Worm (Caenorhabditis elegans): ENCODE results near the gene F55G1.15.

The F55G1.15 gene

DNA sequence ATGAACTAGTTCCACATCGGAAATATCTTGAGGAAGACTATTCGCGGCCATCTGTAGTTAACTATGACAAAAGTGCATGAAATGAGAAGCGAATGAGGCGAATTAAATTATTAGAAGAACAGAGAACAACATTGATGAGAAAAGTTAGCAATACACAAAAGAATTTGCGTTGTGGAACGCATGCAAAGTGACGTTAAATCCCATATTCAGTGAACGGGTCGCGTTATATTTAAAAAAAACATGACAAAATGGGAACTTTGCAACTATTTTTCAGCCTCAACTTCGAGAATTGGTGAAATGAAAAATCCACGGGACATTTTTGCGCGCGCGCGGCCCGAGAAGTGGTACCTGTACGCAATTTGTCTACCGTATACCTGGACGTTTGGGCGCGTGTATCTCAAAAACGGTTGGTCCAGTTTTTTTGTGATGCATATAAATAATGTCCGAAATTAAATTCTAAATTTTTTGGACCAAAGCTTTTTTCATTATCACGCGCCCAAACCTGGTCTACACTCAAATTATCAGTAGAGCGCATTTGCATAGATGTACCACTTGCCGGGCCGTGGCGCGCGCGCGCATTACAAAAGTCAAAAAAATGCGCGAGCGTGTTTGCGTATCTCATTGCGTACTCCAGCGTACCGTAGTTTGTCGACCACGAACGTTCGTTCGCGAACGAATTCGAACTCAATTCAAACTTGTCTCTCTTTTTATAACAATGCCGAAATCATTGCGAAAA is 46.8 kb upstream of the F55G1.15 start, which contains the start of the genes cdd-2 and oef-1:
cdd-2 (minus strand) TSS at position 51 of the 736 bp plus-strand sequence.
oef-1 (plus strand) TSS at position 575 of the 736 bp plus-strand sequence.
- no peak for TF ChIP-seq fkh-2 (tag; optimal IDR thresholded peaks at IDR 0.05)

DNA sequence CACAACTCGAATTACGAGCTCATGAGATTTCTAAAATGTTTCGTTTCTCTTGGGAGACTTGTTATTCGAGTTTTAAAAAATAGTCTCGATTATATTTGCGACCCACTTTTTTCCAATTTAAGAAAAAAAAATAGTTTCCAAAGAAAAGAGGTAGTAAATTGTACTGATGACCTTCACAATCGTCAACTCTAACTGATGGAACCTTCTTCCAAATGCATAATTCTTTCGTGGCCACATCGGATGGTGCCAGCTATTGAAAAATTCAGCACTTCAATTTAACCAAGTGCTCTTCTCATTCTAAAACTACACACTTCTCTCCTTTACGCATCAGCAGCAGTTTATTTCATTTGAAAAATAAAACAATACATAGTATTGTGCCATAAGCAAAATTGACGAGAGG is 42.4 kb upstream of the F55G1.15 start:
- TF ChIP-seq nhr-77 (tag; optimal IDR thresholded peaks at IDR 0.05) (no peak), ztf-11 (tag; optimal IDR thresholded peaks at IDR 0.05) (no peak), skn-1 (tag; optimal IDR thresholded peaks at IDR 0.05) (no peak), elt-3 (tag; optimal IDR thresholded peaks at IDR 0.05) (no peak)

ce11 chrIV:7542485-7543001 is 41.3 kb upstream of the F55G1.15 start, which contains the start of gene R05G6.10:
Gene R05G6.10 (minus strand): TSS chrIV:7542535.
- TF ChIP-seq skn-1 (tag; optimal IDR thresholded peaks at IDR 0.05): no peak
- TF ChIP-seq daf-12 (tag; optimal IDR thresholded peaks at IDR 0.05): no peak
- no peak for TF ChIP-seq nhr-237 (tag; optimal IDR thresholded peaks at IDR 0.05)
- TF ChIP-seq unc-62 (GFP tag; optimal IDR thresholded peaks at IDR 0.05): no peak
- no peak for TF ChIP-seq fkh-2 (tag; optimal IDR thresholded peaks at IDR 0.05)

DNA sequence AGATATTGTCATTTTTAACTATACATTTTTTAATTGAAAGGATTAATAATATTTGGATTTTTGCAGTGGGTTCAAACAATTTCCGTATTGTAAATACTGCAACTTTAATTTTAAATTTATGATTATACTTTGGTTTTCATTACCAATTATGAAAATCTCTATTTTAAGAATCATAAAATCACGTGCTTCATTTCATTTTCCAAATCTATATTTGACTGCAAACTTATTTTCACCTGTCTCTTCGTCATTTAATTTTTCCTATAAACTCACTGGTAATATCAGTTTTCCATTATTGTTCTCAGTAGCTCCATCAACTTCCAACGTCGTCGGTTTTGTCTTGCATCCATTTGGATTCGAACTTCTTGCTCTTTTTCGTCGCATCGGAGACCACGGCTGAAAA is 31.1 kb upstream of the F55G1.15 start, which contains the start of gene R05G6.1:
R05G6.1 (plus strand) TSS at position 301 of the 400 bp plus-strand sequence.
- TF ChIP-seq elt-1 (tag; optimal IDR thresholded peaks at IDR 0.05) (no peak), eor-1 (tag; optimal IDR thresholded peaks at IDR 0.05) (no peak), nhr-11 (tag; optimal IDR thresholded peaks at IDR 0.05) (no peak), jun-1 (tag; optimal IDR thresholded peaks at IDR 0.05) (no peak), unc-39 (tag; optimal IDR thresholded peaks at IDR 0.05) (no peak), aly-2 (tag; optimal IDR thresholded peaks at IDR 0.05) (no peak)

DNA sequence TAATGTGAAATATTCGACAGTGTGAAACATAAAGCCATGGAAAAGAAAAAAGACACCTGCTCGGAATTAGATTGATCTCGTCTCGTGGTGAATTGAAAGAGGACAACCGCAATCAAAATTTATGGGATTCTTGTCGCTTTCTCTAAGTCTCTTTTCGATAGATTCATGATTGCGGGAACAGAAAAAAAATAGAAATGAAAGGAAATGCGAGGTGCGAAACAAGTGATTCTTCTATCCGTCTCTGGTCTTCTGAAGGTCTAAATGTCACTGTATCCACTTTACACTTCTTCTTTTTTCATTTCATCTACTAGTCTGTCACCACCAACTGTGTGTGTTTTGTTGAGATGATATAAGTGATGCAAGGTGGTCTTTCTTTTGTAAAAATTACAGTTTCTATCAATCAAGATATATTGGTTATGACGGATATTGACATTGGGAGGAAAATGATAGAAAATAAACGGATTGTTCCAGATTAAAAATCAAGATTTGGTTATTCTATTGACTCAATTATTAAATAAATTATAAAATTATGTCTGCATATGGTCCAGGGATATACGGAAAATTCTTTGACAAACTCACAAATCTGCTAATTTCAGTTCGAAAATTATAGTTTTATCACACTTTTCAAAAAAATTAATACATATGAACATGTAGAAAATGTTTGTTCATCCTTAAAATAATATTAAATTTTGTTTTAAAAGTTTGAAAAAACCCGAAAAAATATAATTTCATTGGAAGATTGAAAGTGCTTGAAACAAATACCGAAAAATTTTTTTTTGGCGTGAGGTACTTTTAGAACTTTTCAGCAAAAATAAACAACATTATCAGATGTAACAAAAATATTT is 29.2 kb upstream of the F55G1.15 start:
- TF ChIP-seq nhr-11 (tag; optimal IDR thresholded peaks at IDR 0.05): no peak
- peak; percentile 48 for TF ChIP-seq nhr-25 (tag; optimal IDR thresholded peaks at IDR 0.05)
- TF ChIP-seq egl-5 (tag; optimal IDR thresholded peaks at IDR 0.05): peak; percentile 26

DNA sequence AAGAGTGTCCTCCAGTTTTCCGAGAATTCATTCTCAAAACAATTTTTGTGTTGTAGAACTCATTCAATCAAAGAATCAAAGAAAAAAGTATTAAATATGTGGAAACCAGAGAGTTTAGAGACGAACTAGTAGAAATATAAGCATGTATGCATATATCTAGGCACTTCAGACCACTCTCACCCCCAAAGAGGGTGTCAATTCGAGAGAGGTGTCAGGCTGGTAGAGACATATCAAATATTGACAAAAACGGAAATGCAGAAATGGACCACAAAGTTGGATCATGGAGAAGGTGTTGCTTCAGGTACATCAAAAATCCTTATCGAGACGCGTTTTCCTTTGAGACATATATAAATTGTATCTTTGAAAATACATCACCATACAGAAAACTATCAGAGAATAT is 22.5 kb upstream of the F55G1.15 start:
- TF ChIP-seq unc-39 (tag; optimal IDR thresholded peaks at IDR 0.05) (no peak), lin-39 (tag; optimal IDR thresholded peaks at IDR 0.05) (no peak), pha-4 (tag; optimal IDR thresholded peaks at IDR 0.05) (peak; percentile 27)

DNA sequence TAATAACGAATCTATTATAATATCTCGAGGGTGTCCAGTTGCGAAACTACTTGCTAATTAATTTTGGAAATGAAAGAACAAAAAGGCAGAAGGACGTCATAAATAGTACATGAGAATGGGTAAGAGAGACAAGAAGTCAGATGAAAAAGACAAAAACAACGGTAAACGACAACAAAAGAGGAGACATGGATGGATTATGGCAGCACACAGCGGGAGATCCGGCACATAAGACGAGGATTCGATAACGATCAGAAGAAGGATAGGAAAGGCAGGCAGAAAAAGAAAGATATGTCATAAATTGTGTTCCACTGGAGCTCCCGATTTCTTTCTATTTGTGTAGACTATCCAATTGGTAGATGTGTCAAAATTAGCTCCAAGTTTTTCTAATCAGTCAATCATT is 20.4 kb upstream of the F55G1.15 start:
- TF ChIP-seq ceh-9 (tag; optimal IDR thresholded peaks at IDR 0.05) (no peak), hmg-11 (tag; optimal IDR thresholded peaks at IDR 0.05) (no peak), mml-1 (tag; optimal IDR thresholded peaks at IDR 0.05) (no peak), egl-27 (tag; optimal IDR thresholded peaks at IDR 0.05) (no peak), ceh-16 (tag; optimal IDR thresholded peaks at IDR 0.05) (no peak), nhr-67 (tag; optimal IDR thresholded peaks at IDR 0.05) (no peak), mdl-1 (tag; optimal IDR thresholded peaks at IDR 0.05) (no peak), nhr-76 (tag; optimal IDR thresholded peaks at IDR 0.05) (no peak), nhr-28 (tag; optimal IDR thresholded peaks at IDR 0.05) (no peak), ama-1 (optimal IDR thresholded peaks at IDR 0.05) (no peak)

Measured in whole organism, L3 larva.